Worm (Caenorhabditis elegans) whole organism, young adult: ENCODE data around the gene pqn-83.

Experiments used
- Y67H2A.10 ChIP-seq: fragments of 200-800 bp; sonication (Bioruptor generic); conservative IDR thresholded peaks from 2 replicates; pipeline ENCODE4 v1.3.6; 2022; ENCODE audit warnings: missing genetic modification reagents, missing genetic modification characterization, missing compliant biosample characterization
- Y79H2A.3 ChIP-seq: fragments of 200-800 bp; sonication (Bioruptor generic); conservative IDR thresholded peaks from 2 replicates; pipeline ENCODE4 v1.3.6; 2022; ENCODE audit warnings: missing genetic modification reagents, missing genetic modification characterization, missing compliant biosample characterization
- akir-1 ChIP-seq: fragments of 200-800 bp; sonication (Bioruptor generic); optimal IDR thresholded peaks from 2 replicates; lab custom pipeline; 2018; ENCODE audit warnings: mild to moderate bottlenecking, missing genetic modification characterization, moderate library complexity, missing compliant biosample characterization
- attf-3 ChIP-seq: fragments of 200-800 bp; sonication (Bioruptor generic); conservative IDR thresholded peaks from 2 replicates; pipeline ENCODE4 v1.3.6; 2022; ENCODE audit warnings: missing genetic modification reagents, missing genetic modification characterization, missing compliant biosample characterization
- hlh-12 ChIP-seq: sonication (generic microtip); optimal IDR thresholded peaks from 2 replicates; lab custom pipeline; 2016; ENCODE audit warnings: missing genetic modification characterization, missing compliant biosample characterization

DNA sequence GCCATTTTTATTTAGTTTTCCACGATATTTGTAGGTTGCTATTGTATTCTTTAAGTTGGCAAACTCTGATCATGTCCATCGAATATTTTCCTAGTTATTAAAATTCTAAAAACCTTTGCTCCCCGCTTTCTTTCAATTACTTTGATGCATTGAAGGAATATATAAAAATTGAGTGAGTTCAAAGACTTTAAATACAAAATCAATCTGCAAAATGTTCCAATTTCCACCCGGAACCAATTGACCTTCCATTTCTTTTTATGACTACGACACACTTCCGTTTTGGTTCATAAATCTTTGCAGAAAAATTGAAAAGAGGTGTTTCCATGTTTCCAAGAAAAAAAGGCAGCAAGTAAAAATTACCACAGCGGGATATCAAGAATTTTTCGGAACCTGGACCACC is 59.5 kb downstream of the pqn-83 start, which contains the start of gene F54F12.2:
- TF ChIP-seq hlh-12 (tag; lab: Kevin White, UChicago) = no peak
- no peak for TF ChIP-seq Y67H2A.10 (GFP tag; lab: Robert Waterston, UW)
- TF ChIP-seq attf-3 (GFP tag; lab: Robert Waterston, UW) = no peak
- no peak for TF ChIP-seq Y79H2A.3 (GFP tag; lab: Robert Waterston, UW)
- no peak for TF ChIP-seq akir-1
